Worm (Caenorhabditis elegans) whole organism, L2 larva: ENCODE measurements around the gene srg-40.

Source experiments
- dmd-4 ChIP-seq: sonication (generic microtip); optimal IDR thresholded peaks from 2 replicates; lab custom pipeline; 2017; ENCODE audit warnings: missing biosample characterization, missing genetic modification characterization
- nhr-11 ChIP-seq: fragments of 150-350 bp; optimal IDR thresholded peaks from 2 replicates; lab custom pipeline; 2014; ENCODE audit warnings: missing biosample characterization, missing genetic modification characterization
- nhr-129 ChIP-seq: fragments of 150-350 bp; optimal IDR thresholded peaks from 2 replicates; lab custom pipeline; 2014; ENCODE audit warnings: missing biosample characterization, missing genetic modification characterization
- nhr-25 ChIP-seq: fragments of 150-350 bp; sonication (generic microtip); optimal IDR thresholded peaks from 3 replicates; lab custom pipeline; 2014; ENCODE audit warnings: missing biosample characterization, missing genetic modification characterization

- TF ChIP-seq nhr-11 (tag; lab: Kevin White, UChicago) (no peak), nhr-25 (tag; lab: Kevin White, UChicago) (no peak), dmd-4 (no peak), nhr-129 (no peak)
Measured at ce11 chrV:11149405-11149804, 15.0 kb downstream of the srg-40 start, which contains the start of gene T19C4.1.
